Worm (Caenorhabditis elegans) whole organism, young adult: ENCODE measurements around the gene nucb-1.

Experiments
- ceh-58 ChIP-seq: fragments of 200-800 bp; sonication (Bioruptor generic); IDR thresholded peaks from 2 replicates; pipeline ENCODE4 v1.3.6; 2022; ENCODE audit warnings: missing genetic modification characterization, missing compliant biosample characterization
- dox-1 ChIP-seq: fragments of 200-800 bp; sonication (Bioruptor generic); IDR thresholded peaks from 2 replicates; pipeline ENCODE4 v1.3.6; 2022; ENCODE audit warnings: missing genetic modification reagents, missing genetic modification characterization, missing compliant biosample characterization
- gei-17 ChIP-seq: fragments of 200-800 bp; sonication (Bioruptor generic); optimal IDR thresholded peaks from 2 replicates; lab custom pipeline; 2018; ENCODE audit warnings: mild to moderate bottlenecking, missing genetic modification characterization, missing compliant biosample characterization
- pbrm-1 ChIP-seq: fragments of 200-800 bp; sonication (Bioruptor generic); IDR thresholded peaks from 2 replicates; pipeline ENCODE4 v1.3.6; 2022; ENCODE audit warnings: missing genetic modification reagents, missing genetic modification characterization, missing compliant biosample characterization

ce11 chrX:10199202-10199601 lies 1.7 kb downstream of the nucb-1 start:
- TF ChIP-seq gei-17 (GFP tag; lab: Kevin White, UChicago) (no peak), dox-1 (no peak), pbrm-1 (GFP tag; lab: Robert Waterston, UW) (no peak), ceh-58 (GFP tag; lab: Robert Waterston, UW) (no peak)
